Worm (Caenorhabditis elegans) whole organism, L3 larva: Measurements from ENCODE around the gene C16C10.4.

Source experiments
- aly-2 ChIP-seq: fragments of 150-350 bp; optimal IDR thresholded peaks from 2 replicates; lab custom pipeline; 2014; ENCODE audit warnings: missing biosample characterization, missing genetic modification characterization
- ama-1 ChIP-seq: fragments of 150-350 bp; optimal IDR thresholded peaks from 2 replicates; lab custom pipeline; 2018
- egl-5 ChIP-seq: fragments of 150-350 bp; optimal IDR thresholded peaks from 2 replicates; lab custom pipeline; 2017; ENCODE audit warnings: missing biosample characterization, missing genetic modification reagents, missing genetic modification characterization, inconsistent platforms
- fkh-10 ChIP-seq: sonication (generic microtip); optimal IDR thresholded peaks from 2 replicates; lab custom pipeline; 2017; ENCODE audit warnings: missing biosample characterization, missing genetic modification reagents, missing genetic modification characterization
- nhr-76 ChIP-seq: fragments of 150-350 bp; sonication (generic microtip); optimal IDR thresholded peaks from 5 replicates; lab custom pipeline; 2014; ENCODE audit warnings: missing biosample characterization, missing genetic modification characterization
- nhr-77 ChIP-seq: fragments of 150-350 bp; optimal IDR thresholded peaks from 2 replicates; lab custom pipeline; 2014; ENCODE audit warnings: missing biosample characterization, missing genetic modification characterization
- snpc-4 ChIP-seq: fragments of 150-350 bp; optimal IDR thresholded peaks from 2 replicates; lab custom pipeline; 2014; ENCODE audit warnings: missing biosample characterization, missing genetic modification characterization
- tbx-2 ChIP-seq: sonication (generic microtip); optimal IDR thresholded peaks from 2 replicates; lab custom pipeline; 2016; ENCODE audit warnings: mild to moderate bottlenecking, missing genetic modification characterization, missing compliant biosample characterization
- ztf-4 ChIP-seq: fragments of 150-350 bp; optimal IDR thresholded peaks from 2 replicates; lab custom pipeline; 2014; ENCODE audit warnings: missing biosample characterization, missing genetic modification characterization

DNA sequence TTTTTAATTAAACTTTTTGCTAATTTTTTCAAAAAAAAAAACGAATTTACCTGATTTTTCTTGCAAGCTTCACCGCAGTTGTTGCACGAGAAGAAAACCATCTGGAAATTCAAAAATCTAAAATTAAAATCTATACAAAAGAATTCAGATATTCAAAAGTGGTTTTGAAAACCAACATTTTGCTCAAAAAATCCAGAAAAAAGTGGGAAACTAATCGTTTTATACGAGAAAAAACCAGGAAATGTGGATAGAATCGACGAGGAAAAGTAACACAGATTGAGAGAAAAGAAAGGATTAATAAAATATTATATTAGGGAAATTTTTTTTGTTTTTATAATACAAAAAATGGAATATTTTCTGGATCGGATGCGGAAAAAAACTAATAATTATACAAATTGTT lies 7.1 kb upstream of the C16C10.4 start, which contains the start of gene C16C10.8:
- TF ChIP-seq ztf-4 (tag; lab: Kevin White, UChicago): no peak
- no peak for TF ChIP-seq fkh-10 (GFP tag; lab: Kevin White, UChicago)
- no peak for TF ChIP-seq egl-5 (tag; lab: Kevin White, UChicago)
- TF ChIP-seq tbx-2 (tag; lab: Kevin White, UChicago): no peak
- TF ChIP-seq aly-2 (tag; lab: Kevin White, UChicago): no peak
- no peak for TF ChIP-seq nhr-77 (tag; lab: Kevin White, UChicago)
- no peak for TF ChIP-seq ama-1 (lab: Kevin White, UChicago)
- TF ChIP-seq snpc-4 (tag; lab: Kevin White, UChicago): no peak
- TF ChIP-seq nhr-76: no peak
